Fruit fly (Drosophila melanogaster): ENCODE data around the gene CG32756.

The CG32756 gene

dm6 chrX:5924378-5924777 is 21.1 kb upstream of the CG32756 start (continued):
- peak; percentile 33; the same call in 1 of the 2 replicates for TF ChIP-seq slbo (GFP tag; IDR thresholded peaks at IDR 0.05)
- peak; percentile 15; the same call in 1 of the 3 replicates for TF ChIP-seq tgo (GFP tag; IDR thresholded peaks at IDR 0.05)
- TF ChIP-seq CG10147 (GFP tag; optimal IDR thresholded peaks at IDR 0.05), result peak; percentile 11
- TF ChIP-seq ranshi (GFP tag; IDR thresholded peaks at IDR 0.05), result 0 out of 2 replicates have a peak, but pooled peaks have one; percentile 6
- TF ChIP-seq CG1792 (GFP tag; optimal IDR thresholded peaks at IDR 0.05), result no peak
- peak; percentile 53; the same call in 1 of the 2 replicates for TF ChIP-seq Drgx (GFP tag; IDR thresholded peaks at IDR 0.05)
- no peak for TF ChIP-seq kah (GFP tag; optimal IDR thresholded peaks at IDR 0.05)
- TF ChIP-seq gce (GFP tag; IDR thresholded peaks at IDR 0.05), result 0 out of 3 replicates have a peak, but pooled peaks have one; percentile 25
- TF ChIP-seq CG18599 (GFP tag; optimal IDR thresholded peaks at IDR 0.05), result peak; percentile 53
- TF ChIP-seq Oli (tag; optimal IDR thresholded peaks at IDR 0.05), result peak; percentile 34
- peak; percentile 40 for TF ChIP-seq dmrt99B (tag; optimal IDR thresholded peaks at IDR 0.05)
- peak; percentile 21 for TF ChIP-seq CG8388 (GFP tag; optimal IDR thresholded peaks at IDR 0.05)
- TF ChIP-seq prd (optimal IDR thresholded peaks at IDR 0.05), result no peak
- TF ChIP-seq prd (GFP tag; IDR thresholded peaks at IDR 0.05), result peak; percentile 50; the same call in 1 of the 3 replicates
- TF ChIP-seq bab2 (GFP tag; optimal IDR thresholded peaks at IDR 0.05), result peak; percentile 10
- TF ChIP-seq CG12104 (GFP tag; optimal IDR thresholded peaks at IDR 0.05), result peak; percentile 12
- TF ChIP-seq CG17802 (tag; optimal IDR thresholded peaks at IDR 0.05), result no peak
- TF ChIP-seq crc (GFP tag; optimal IDR thresholded peaks at IDR 0.05), result no peak
- peak; percentile 39 for TF ChIP-seq Ptx1 (GFP tag; IDR thresholded peaks at IDR 0.05)
- peak; percentile 2 for TF ChIP-seq Hmr (GFP tag; optimal IDR thresholded peaks at IDR 0.05)
- no peak for TF ChIP-seq wor (GFP tag; IDR thresholded peaks at IDR 0.05)
- peak; percentile 47 for TF ChIP-seq PHDP (tag; optimal IDR thresholded peaks at IDR 0.05)
- TF ChIP-seq CG7839 (tag; optimal IDR thresholded peaks at IDR 0.05), result peak; percentile 38
- peak; percentile 2 for TF ChIP-seq gsb-n (tag; optimal IDR thresholded peaks at IDR 0.05)
- TF ChIP-seq caup (GFP tag; optimal IDR thresholded peaks at IDR 0.05; ENCODE audit: severe bottlenecking), result no peak
- TF ChIP-seq CG18764 (GFP tag; optimal IDR thresholded peaks at IDR 0.05), result no peak
- TF ChIP-seq CG10209 (GFP tag; optimal IDR thresholded peaks at IDR 0.05), result peak; percentile 21
- TF ChIP-seq Eip74EF (GFP tag; optimal IDR thresholded peaks at IDR 0.05), result no peak
- peak; percentile 23 for TF ChIP-seq fd96Cb (tag; optimal IDR thresholded peaks at IDR 0.05)
- TF ChIP-seq dmrt11E (tag; optimal IDR thresholded peaks at IDR 0.05), result peak; percentile 17
- TF ChIP-seq Meics (GFP tag; optimal IDR thresholded peaks at IDR 0.05), result peak; percentile 28
- no peak for TF ChIP-seq C15 (GFP tag; IDR thresholded peaks at IDR 0.05)
- 0 out of 3 replicates have a peak, but pooled peaks have one; percentile 29 for TF ChIP-seq dysf (GFP tag; IDR thresholded peaks at IDR 0.05)
- TF ChIP-seq bsh (GFP tag; optimal IDR thresholded peaks at IDR 0.05), result peak; percentile 60 to 82

- TF ChIP-seq ara (GFP tag; IDR thresholded peaks at IDR 0.05) (peak; percentile 45; the same call in 1 of the 2 replicates), mld (GFP tag; IDR thresholded peaks at IDR 0.05; ENCODE audit: partially characterized antibody) (no peak), CG11504 (tag; optimal IDR thresholded peaks at IDR 0.05) (peak; percentile 28), CG12219 (GFP tag; optimal IDR thresholded peaks at IDR 0.05) (peak; percentile 18), CG32532 (GFP tag; IDR thresholded peaks at IDR 0.05) (no peak), dysf (GFP tag; IDR thresholded peaks at IDR 0.05) (0 out of 3 replicates have a peak, but pooled peaks have one; percentile 26), CG9876 (GFP tag; optimal IDR thresholded peaks at IDR 0.05) (no peak), Med (GFP tag) (peak; percentile 61), HmgD (GFP tag; optimal IDR thresholded peaks at IDR 0.05) (no peak), CG17385 (GFP tag; optimal IDR thresholded peaks at IDR 0.05) (peak; percentile 23), CG17829 (tag; optimal IDR thresholded peaks at IDR 0.05) (no peak), bsh (GFP tag; optimal IDR thresholded peaks at IDR 0.05) (peak; percentile 18 to 38), ab (GFP tag; optimal IDR thresholded peaks at IDR 0.05) (no peak), CG3163 (GFP tag; optimal IDR thresholded peaks at IDR 0.05) (no peak), Bgb (GFP tag; IDR thresholded peaks at IDR 0.05; ENCODE audit: partially characterized antibody) (no peak), CG4360 (GFP tag; IDR thresholded peaks at IDR 0.05) (0 out of 2 replicates have a peak, but pooled peaks have one; percentile 22), ssp (GFP tag; IDR thresholded peaks at IDR 0.05) (no peak), CG18262 (tag; optimal IDR thresholded peaks at IDR 0.05) (peak; percentile 21)
Measured at dm6 chrX:5925793-5926418, 19.6 kb upstream of the CG32756 start.
